Fruit fly (Drosophila melanogaster) whole organism, pupa: ENCODE data around the gene Kdm5.

Experiments used
- CG10348 ChIP-seq: fragments of 200-800 bp; sonication (Bioruptor generic); IDR thresholded peaks from 2 replicates; pipeline ENCODE4 v1.3.6; 2022; ENCODE audit warnings: missing biosample characterization, missing genetic modification characterization
- CG13204 ChIP-seq: fragments of 200-800 bp; sonication (Bioruptor generic); optimal IDR thresholded peaks from 2 replicates; lab custom pipeline; 2018; ENCODE audit warnings: missing biosample characterization, mild to moderate bottlenecking, missing genetic modification characterization, moderate library complexity
- CG15710 ChIP-seq: fragments of 200-800 bp; sonication (Bioruptor generic); optimal IDR thresholded peaks from 2 replicates; lab custom pipeline; 2018; ENCODE audit warnings: missing biosample characterization, mild to moderate bottlenecking, missing genetic modification characterization, moderate library complexity
- CG17806 ChIP-seq: fragments of 200-800 bp; sonication (Bioruptor generic); optimal IDR thresholded peaks from 2 replicates; lab custom pipeline; 2018; ENCODE audit warnings: missing biosample characterization, mild to moderate bottlenecking, missing genetic modification characterization, moderate library complexity
- CG34367 ChIP-seq: fragments of 200-800 bp; sonication (Bioruptor generic); optimal IDR thresholded peaks from 2 replicates; lab custom pipeline; 2018; ENCODE audit warnings: missing biosample characterization, mild to moderate bottlenecking, missing genetic modification characterization
- CG8159 ChIP-seq: fragments of 200-800 bp; sonication (Bioruptor generic); optimal IDR thresholded peaks from 3 replicates; lab custom pipeline; 2018; ENCODE audit warnings: missing biosample characterization, mild to moderate bottlenecking, missing genetic modification characterization, moderate library complexity
- CG8301 ChIP-seq: fragments of 200-800 bp; sonication (Bioruptor generic); optimal IDR thresholded peaks from 2 replicates; lab custom pipeline; 2018; ENCODE audit warnings: missing biosample characterization, mild to moderate bottlenecking, missing genetic modification characterization
- CG9948 ChIP-seq: fragments of 200-800 bp; sonication (Bioruptor generic); optimal IDR thresholded peaks from 2 replicates; lab custom pipeline; 2018; ENCODE audit warnings: missing biosample characterization, mild to moderate bottlenecking, missing genetic modification characterization, moderate library complexity
- D1 ChIP-seq: fragments of 200-800 bp; sonication (Bioruptor generic); optimal IDR thresholded peaks from 2 replicates; lab custom pipeline; 2018; ENCODE audit warnings: missing biosample characterization, mild to moderate bottlenecking, missing genetic modification characterization, moderate library complexity
- EcR ChIP-seq: fragments of 200-800 bp; sonication (Bioruptor generic); optimal IDR thresholded peaks from 3 replicates; lab custom pipeline; 2019; ENCODE audit warnings: missing biosample characterization, missing genetic modification characterization, mild to moderate bottlenecking, moderate library complexity, missing genetic modification reagents
- Ets98B ChIP-seq: fragments of 200-800 bp; sonication (Bioruptor generic); IDR thresholded peaks from 2 replicates; pipeline ENCODE4 v1.3.6; 2022; ENCODE audit warnings: missing biosample characterization, missing genetic modification characterization
- Snoo ChIP-seq: fragments of 200-800 bp; sonication (Bioruptor generic); optimal IDR thresholded peaks from 3 replicates; lab custom pipeline; 2017; ENCODE audit warnings: missing biosample characterization, mild to moderate bottlenecking, missing genetic modification characterization, inconsistent platforms
- fd96Ca ChIP-seq: fragments of 200-800 bp; sonication (Bioruptor generic); IDR thresholded peaks from 3 replicates; pipeline ENCODE4 v1.3.6; 2022; ENCODE audit warnings: missing biosample characterization, missing genetic modification characterization
- rn ChIP-seq: fragments of 200-800 bp; sonication (Bioruptor generic); IDR thresholded peaks from 2 replicates; pipeline ENCODE4 v1.3.6; 2022; ENCODE audit warnings: missing biosample characterization, missing genetic modification characterization

dm6 chr2L:6045484-6045883 lies 46.2 kb upstream of the Kdm5 start:
- TF ChIP-seq CG15710 (no peak), CG34367 (tag; lab: Kevin White, UChicago) (no peak), CG17806 (tag; lab: Kevin White, UChicago) (no peak), CG9948 (tag; lab: Kevin White, UChicago) (no peak), Snoo (tag; lab: Kevin White, UChicago) (no peak), rn (GFP tag; lab: Robert Waterston, UW) (no peak), fd96Ca (GFP tag; lab: Robert Waterston, UW) (no peak), Ets98B (no peak), CG8301 (tag; lab: Kevin White, UChicago) (no peak), D1 (tag; lab: Kevin White, UChicago) (no peak), CG8159 (tag; lab: Kevin White, UChicago) (no peak), CG10348 (GFP tag; lab: Robert Waterston, UW) (no peak), CG13204 (GFP tag; lab: Kevin White, UChicago) (no peak), EcR (GFP tag; lab: Kevin White, UChicago) (no peak)
